Worm (Caenorhabditis elegans): ENCODE results near the gene C01C10.2.

The C01C10.2 gene

DNA sequence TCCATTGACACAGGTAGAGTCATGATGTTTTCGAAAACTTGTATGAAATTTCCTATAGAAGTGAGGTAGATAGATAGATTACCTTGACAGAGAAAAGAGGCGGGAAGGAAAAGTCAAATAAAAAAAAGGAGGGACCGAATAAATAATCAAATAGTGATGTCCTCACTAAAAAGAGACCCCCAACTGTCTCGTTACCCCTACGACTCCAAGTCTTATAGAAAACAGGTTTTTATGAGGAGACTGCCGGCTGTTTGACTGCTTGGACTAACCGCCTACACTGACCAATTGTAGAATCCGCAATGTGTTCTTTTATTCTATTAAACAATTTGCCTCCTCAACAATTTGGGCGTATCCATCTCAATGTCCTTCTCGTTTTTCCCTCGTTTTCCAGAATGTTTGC, at the start of gene C01C10.2:
Gene C01C10.2, minus strand, starts transcription at position 170 of the 400 bp plus-strand sequence.
- TF ChIP-seq ets-7 (tag; optimal IDR thresholded peaks at IDR 0.05) (no peak), flt-1 (GFP tag; IDR thresholded peaks at IDR 0.05) (no peak), tbx-37 (GFP tag; conservative IDR thresholded peaks at IDR 0.05) (no peak), hmbx-1 (tag; optimal IDR thresholded peaks at IDR 0.05) (no peak), scrt-1 (GFP tag; IDR thresholded peaks at IDR 0.05) (no peak), B0310.2 (tag; optimal IDR thresholded peaks at IDR 0.05) (no peak), ama-1 (optimal IDR thresholded peaks at IDR 0.05) (no peak), tra-4 (tag; optimal IDR thresholded peaks at IDR 0.05) (no peak)

- TF ChIP-seq flt-1 (GFP tag; IDR thresholded peaks at IDR 0.05), result no peak
- TF ChIP-seq aly-1 (tag; optimal IDR thresholded peaks at IDR 0.05), result peak; percentile 17
- TF ChIP-seq hmbx-1 (tag; optimal IDR thresholded peaks at IDR 0.05), result no peak
- no peak for TF ChIP-seq tbx-11 (GFP tag; IDR thresholded peaks at IDR 0.05)
- TF ChIP-seq hmg-4 (GFP tag; optimal IDR thresholded peaks at IDR 0.05), result peak; percentile 69
- TF ChIP-seq tbx-37 (GFP tag; conservative IDR thresholded peaks at IDR 0.05), result no peak
- TF ChIP-seq sea-1 (GFP tag; conservative IDR thresholded peaks at IDR 0.05), result no peak
Observed at ce11 chrX:7485748-7486147, 47.8 kb upstream of the C01C10.2 start, which contains the start of gene gly-12. gly-12 (plus strand) TSS chrX:7485864.

- no peak for TF ChIP-seq hmg-4 (GFP tag; optimal IDR thresholded peaks at IDR 0.05)
- no peak for TF ChIP-seq scrt-1 (GFP tag; IDR thresholded peaks at IDR 0.05)
- no peak for TF ChIP-seq flt-1 (GFP tag; IDR thresholded peaks at IDR 0.05)
- TF ChIP-seq B0310.2 (tag; optimal IDR thresholded peaks at IDR 0.05), result no peak
- TF ChIP-seq ceh-36 (tag; optimal IDR thresholded peaks at IDR 0.05), result no peak
- TF ChIP-seq pes-1 (GFP tag; IDR thresholded peaks at IDR 0.05), result no peak
- TF ChIP-seq F13C5.2 (tag; optimal IDR thresholded peaks at IDR 0.05), result no peak
- TF ChIP-seq sea-1 (GFP tag; conservative IDR thresholded peaks at IDR 0.05), result no peak
- TF ChIP-seq ama-1 (optimal IDR thresholded peaks at IDR 0.05), result no peak
- TF ChIP-seq hnd-1 (tag; optimal IDR thresholded peaks at IDR 0.05), result no peak
- TF ChIP-seq tra-4 (tag; optimal IDR thresholded peaks at IDR 0.05), result no peak
- no peak for TF ChIP-seq ceh-13 (GFP tag; optimal IDR thresholded peaks at IDR 0.05)
- no peak for TF ChIP-seq aly-1 (tag; optimal IDR thresholded peaks at IDR 0.05)
- no peak for TF ChIP-seq hmbx-1 (tag; optimal IDR thresholded peaks at IDR 0.05)
- TF ChIP-seq tbx-11 (GFP tag; IDR thresholded peaks at IDR 0.05), result no peak
- no peak for TF ChIP-seq tbx-37 (GFP tag; conservative IDR thresholded peaks at IDR 0.05)
- no peak for TF ChIP-seq ets-7 (tag; optimal IDR thresholded peaks at IDR 0.05)
Observed at ce11 chrX:7480756-7481155, 42.8 kb upstream of the C01C10.2 start, which contains the start of gene F48E3.9. F48E3.9 (plus strand) TSS chrX:7481056.

ce11 chrX:7478948-7479347, 41.0 kb upstream of the C01C10.2 start, which contains the start of gene mek-1:
mek-1 (plus strand) TSS chrX:7479248.
- TF ChIP-seq aly-1 (tag; optimal IDR thresholded peaks at IDR 0.05) (no peak), tbx-11 (GFP tag; IDR thresholded peaks at IDR 0.05) (no peak), ceh-13 (GFP tag; optimal IDR thresholded peaks at IDR 0.05) (no peak), hnd-1 (tag; optimal IDR thresholded peaks at IDR 0.05) (no peak), hmbx-1 (tag; optimal IDR thresholded peaks at IDR 0.05) (no peak), B0310.2 (tag; optimal IDR thresholded peaks at IDR 0.05) (no peak), ama-1 (optimal IDR thresholded peaks at IDR 0.05) (no peak), sea-1 (GFP tag; conservative IDR thresholded peaks at IDR 0.05) (no peak), F13C5.2 (tag; optimal IDR thresholded peaks at IDR 0.05) (no peak), pes-1 (GFP tag; IDR thresholded peaks at IDR 0.05) (no peak), tbx-37 (GFP tag; conservative IDR thresholded peaks at IDR 0.05) (no peak), hmg-4 (GFP tag; optimal IDR thresholded peaks at IDR 0.05) (no peak), ceh-36 (tag; optimal IDR thresholded peaks at IDR 0.05) (no peak)

DNA sequence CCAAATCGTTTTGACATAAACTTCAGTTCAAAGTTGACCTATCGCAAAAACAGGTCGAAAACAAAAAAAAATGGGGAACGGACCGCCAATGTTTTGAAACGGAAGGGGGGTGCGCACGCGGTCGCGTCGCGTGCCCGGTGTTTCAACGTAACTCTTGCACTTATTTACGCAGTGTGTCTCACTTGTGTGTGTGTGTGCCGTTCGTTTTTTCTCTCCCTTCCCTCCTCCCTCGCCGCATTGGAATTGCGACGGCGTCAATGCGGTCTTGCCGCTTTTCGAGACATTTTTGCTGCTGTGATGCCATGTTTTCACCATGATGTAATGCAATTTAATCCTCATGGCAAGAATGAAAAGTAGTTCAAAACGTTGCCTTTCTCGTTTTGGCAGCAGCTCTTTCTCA, 40.6 kb upstream of the C01C10.2 start:
- TF ChIP-seq flt-1 (GFP tag; IDR thresholded peaks at IDR 0.05) (no peak), hnd-1 (tag; optimal IDR thresholded peaks at IDR 0.05) (no peak), tbx-11 (GFP tag; IDR thresholded peaks at IDR 0.05) (0 out of 2 replicates have a peak, but pooled peaks have one; percentile 46), hmg-4 (GFP tag; optimal IDR thresholded peaks at IDR 0.05) (peak; percentile 39), sea-1 (GFP tag; conservative IDR thresholded peaks at IDR 0.05) (no peak), ama-1 (optimal IDR thresholded peaks at IDR 0.05) (no peak), ceh-36 (tag; optimal IDR thresholded peaks at IDR 0.05) (peak; percentile 28), B0310.2 (tag; optimal IDR thresholded peaks at IDR 0.05) (no peak), ets-7 (tag; optimal IDR thresholded peaks at IDR 0.05) (peak; percentile 61)

DNA sequence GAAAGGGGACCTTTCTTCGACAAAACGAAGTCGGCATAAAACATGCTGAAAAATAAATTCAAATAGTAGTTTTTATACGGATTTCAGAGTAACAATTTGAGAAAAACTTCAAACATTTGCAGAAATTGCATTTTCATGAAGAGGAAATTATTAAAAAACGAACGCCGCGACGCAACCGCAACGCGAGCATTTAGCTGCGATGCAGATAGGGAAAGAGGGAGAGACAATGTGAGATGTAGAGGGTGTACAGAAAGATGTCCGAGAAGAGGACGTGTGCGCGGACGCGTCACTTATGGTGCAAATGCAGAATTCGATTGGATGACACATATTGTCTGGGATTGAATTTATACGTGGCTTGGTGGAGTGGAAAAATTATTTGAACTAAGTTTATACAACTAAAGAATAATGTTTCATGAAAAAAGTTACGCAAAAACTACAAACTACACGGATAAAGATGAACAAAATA, 37.1 kb upstream of the C01C10.2 start, which contains the start of gene coh-1:
Gene coh-1, minus strand, starts transcription at position 51 of the 466 bp plus-strand sequence.
- TF ChIP-seq F13C5.2 (tag; optimal IDR thresholded peaks at IDR 0.05) (peak; percentile 40), tra-4 (tag; optimal IDR thresholded peaks at IDR 0.05) (no peak)

DNA sequence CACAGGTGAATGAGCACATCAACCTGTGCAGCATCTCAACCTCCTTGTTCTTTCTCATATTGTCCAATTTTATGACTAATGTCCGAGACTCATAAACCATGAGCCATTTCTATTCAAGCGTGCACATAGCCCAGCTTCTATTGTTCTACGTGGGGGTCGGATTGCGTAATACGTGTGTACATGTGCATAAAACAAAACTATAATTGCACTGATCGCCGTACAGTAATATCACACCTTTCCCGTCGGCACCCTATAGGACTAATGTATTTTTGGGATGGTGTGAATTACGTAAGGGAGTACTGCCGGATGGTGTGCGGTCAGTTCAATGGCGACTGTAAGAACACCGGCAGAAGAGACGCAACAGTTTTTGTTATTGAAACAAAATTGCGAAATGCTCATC, 32.0 kb upstream of the C01C10.2 start:
- TF ChIP-seq aly-1 (tag; optimal IDR thresholded peaks at IDR 0.05) (no peak), pes-1 (GFP tag; IDR thresholded peaks at IDR 0.05) (peak; percentile 16; the same call in 1 of the 2 replicates), hmbx-1 (tag; optimal IDR thresholded peaks at IDR 0.05) (no peak)

- TF ChIP-seq ama-1 (optimal IDR thresholded peaks at IDR 0.05) (no peak), ceh-13 (GFP tag; optimal IDR thresholded peaks at IDR 0.05) (no peak), flt-1 (GFP tag; IDR thresholded peaks at IDR 0.05) (no peak), B0310.2 (tag; optimal IDR thresholded peaks at IDR 0.05) (no peak), ets-7 (tag; optimal IDR thresholded peaks at IDR 0.05) (no peak), ceh-36 (tag; optimal IDR thresholded peaks at IDR 0.05) (no peak), scrt-1 (GFP tag; IDR thresholded peaks at IDR 0.05) (no peak), hmg-4 (GFP tag; optimal IDR thresholded peaks at IDR 0.05) (no peak), F13C5.2 (tag; optimal IDR thresholded peaks at IDR 0.05) (no peak), aly-1 (tag; optimal IDR thresholded peaks at IDR 0.05) (no peak), sea-1 (GFP tag; conservative IDR thresholded peaks at IDR 0.05) (no peak)
Observed at ce11 chrX:7466682-7467081, 28.8 kb upstream of the C01C10.2 start.
